Fruit fly (Drosophila melanogaster) whole organism, wandering third instar larva: ENCODE data around the gene Glut1.
A peak's percentile ranks its signal among the peaks of the same experiment; 100 is the strongest.

Experiments used
- Dfd ChIP-seq: fragments of >200 bp; optimal IDR thresholded peaks from 2 replicates; lab custom pipeline; 2017; ENCODE audit warnings: missing biosample characterization, missing genetic modification characterization
- HLH106 ChIP-seq: fragments of 200-800 bp; optimal IDR thresholded peaks from 3 replicates; lab custom pipeline; 2019; ENCODE audit warnings: missing biosample characterization, mild to moderate bottlenecking, missing genetic modification characterization, moderate library complexity
- Myc ChIP-seq: fragments of >200 bp; optimal IDR thresholded peaks from 2 replicates; lab custom pipeline; 2017
- br ChIP-seq: fragments of 200-800 bp; sonication (Bioruptor generic); optimal IDR thresholded peaks from 2 replicates; lab custom pipeline; 2016; ENCODE audit warnings: missing biosample characterization, missing genetic modification characterization
- brk ChIP-seq: fragments of 200-800 bp; sonication (Bioruptor generic); optimal IDR thresholded peaks from 2 replicates; lab custom pipeline; 2016; ENCODE audit warnings: missing biosample characterization, mild to moderate bottlenecking, missing genetic modification characterization
- dsf ChIP-seq: sonication (Bioruptor generic); optimal IDR thresholded peaks from 2 replicates; lab custom pipeline; 2016; ENCODE audit warnings: missing biosample characterization, missing genetic modification characterization, borderline replicate concordance
- foxo ChIP-seq, 2 experiments: fragments of 200-800 bp; sonication (Bioruptor generic); optimal IDR thresholded peaks; 2 replicates in 1 of 2; 3 replicates in 1 of 2; lab custom pipeline; 2016 to 2017; ENCODE audit warnings: missing biosample characterization in 2 of 2, missing genetic modification characterization in 2 of 2
- h ChIP-seq: fragments of 200-800 bp; sonication (Bioruptor generic); optimal IDR thresholded peaks from 3 replicates; lab custom pipeline; 2016; ENCODE audit warnings: missing biosample characterization, mild to moderate bottlenecking, missing genetic modification characterization
- lola ChIP-seq: fragments of >200 bp; optimal IDR thresholded peaks from 2 replicates; lab custom pipeline; 2017; ENCODE audit warnings: missing biosample characterization, missing genetic modification characterization
- psq ChIP-seq: fragments of 200-800 bp; sonication (Bioruptor generic); optimal IDR thresholded peaks from 3 replicates; lab custom pipeline; 2017; ENCODE audit warnings: missing biosample characterization, mild to moderate bottlenecking, missing genetic modification characterization, moderate library complexity
- usp ChIP-seq: fragments of >200 bp; optimal IDR thresholded peaks from 2 replicates; lab custom pipeline; 2017; ENCODE audit warnings: missing biosample characterization, missing genetic modification characterization

DNA sequence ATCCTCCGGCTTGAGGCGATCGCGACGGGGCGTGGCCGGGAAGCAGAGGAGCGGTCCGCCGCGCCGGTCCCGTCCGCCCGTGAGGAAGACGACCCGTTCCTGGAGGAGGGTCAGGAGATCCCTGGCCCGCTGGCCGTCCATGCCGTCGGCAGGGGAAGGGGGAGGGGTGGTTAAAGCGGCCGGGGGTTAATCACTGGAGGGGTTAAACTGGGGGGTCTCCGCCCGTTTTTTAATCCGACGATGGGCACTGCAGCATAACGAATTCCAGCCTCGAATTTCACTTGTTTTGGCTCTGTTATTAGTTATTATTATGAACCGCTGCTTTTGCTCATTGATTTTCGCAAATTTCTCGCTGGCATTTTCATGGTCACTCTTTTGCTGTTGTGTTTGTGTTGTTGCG, 119.8 kb downstream of the Glut1 start:
- no peak for TF ChIP-seq foxo (GFP tag; optimal IDR thresholded peaks at IDR 0.05; lab: Kevin White, UChicago)
- no peak for TF ChIP-seq HLH106 (tag; lab: Kevin White, UChicago)
- TF ChIP-seq psq: no peak
- TF ChIP-seq brk (GFP tag; lab: Kevin White, UChicago): no peak
- TF ChIP-seq usp (GFP tag; lab: Kevin White, UChicago): no peak
- no peak for TF ChIP-seq br
- TF ChIP-seq Dfd: peak; percentile 97
- TF ChIP-seq lola (GFP tag; lab: Kevin White, UChicago): no peak
- no peak for TF ChIP-seq h (GFP tag; lab: Kevin White, UChicago)
- no peak for TF ChIP-seq Myc
- TF ChIP-seq dsf: no peak
